Fruit fly (Drosophila melanogaster) whole organism, adult: ENCODE measurements around the gene Rrp5.
A peak's percentile ranks its signal among the peaks of the same experiment; 100 is the strongest.

Source experiments
- CG11617 ChIP-seq: fragments of 200-800 bp; sonication (Bioruptor generic); optimal IDR thresholded peaks from 2 replicates; lab custom pipeline; 2017; ENCODE audit warnings: mild to moderate bottlenecking, missing biosample characterization, missing genetic modification reagents, missing genetic modification characterization
- CG12768 ChIP-seq: fragments of 200-800 bp; sonication (Bioruptor generic); optimal IDR thresholded peaks from 2 replicates; lab custom pipeline; 2017; ENCODE audit warnings: missing biosample characterization, missing genetic modification characterization, mild to moderate bottlenecking, moderate library complexity, missing genetic modification reagents
- CG14711 ChIP-seq: fragments of 200-800 bp; sonication (Bioruptor generic); optimal IDR thresholded peaks from 2 replicates; lab custom pipeline; 2018; ENCODE audit warnings: missing biosample characterization, mild to moderate bottlenecking, missing genetic modification characterization, moderate library complexity
- CG1620 ChIP-seq: fragments of 200-800 bp; sonication (Bioruptor generic); optimal IDR thresholded peaks from 2 replicates; lab custom pipeline; 2016; ENCODE audit warnings: missing biosample characterization, missing genetic modification characterization
- CG33017 ChIP-seq: fragments of 200-800 bp; sonication (Bioruptor generic); optimal IDR thresholded peaks from 2 replicates; lab custom pipeline; 2018; ENCODE audit warnings: missing biosample characterization, mild to moderate bottlenecking, missing genetic modification characterization, moderate library complexity
- CG5204 ChIP-seq: fragments of 200-800 bp; sonication (Bioruptor generic); optimal IDR thresholded peaks from 2 replicates; lab custom pipeline; 2016; ENCODE audit warnings: missing biosample characterization, missing genetic modification characterization
- CG7045 ChIP-seq: fragments of 200-800 bp; sonication (Bioruptor generic); optimal IDR thresholded peaks from 2 replicates; lab custom pipeline; 2017; ENCODE audit warnings: missing biosample characterization, mild to moderate bottlenecking, missing genetic modification characterization
- CG7101 ChIP-seq: fragments of 200-800 bp; sonication (Bioruptor generic); optimal IDR thresholded peaks from 2 replicates; lab custom pipeline; 2018; ENCODE audit warnings: missing biosample characterization, mild to moderate bottlenecking, missing genetic modification characterization, moderate library complexity
- Clk ChIP-seq: fragments of 200-800 bp; sonication (Bioruptor generic); optimal IDR thresholded peaks from 2 replicates; lab custom pipeline; 2017; ENCODE audit warnings: missing biosample characterization, missing genetic modification characterization
- Crg-1 ChIP-seq: fragments of 200-800 bp; sonication (Bioruptor generic); optimal IDR thresholded peaks from 2 replicates; lab custom pipeline; 2016; ENCODE audit warnings: missing biosample characterization, missing genetic modification characterization
- Hr96 ChIP-seq: fragments of 200-800 bp; sonication (Bioruptor generic); optimal IDR thresholded peaks from 2 replicates; lab custom pipeline; 2016; ENCODE audit warnings: missing biosample characterization, missing genetic modification characterization
- Mnt ChIP-seq: fragments of 200-800 bp; sonication (Bioruptor generic); optimal IDR thresholded peaks from 2 replicates; lab custom pipeline; 2016; ENCODE audit warnings: missing biosample characterization, mild to moderate bottlenecking, missing genetic modification characterization
- bab1 ChIP-seq: fragments of 200-800 bp; sonication (Bioruptor generic); optimal IDR thresholded peaks from 3 replicates; lab custom pipeline; 2019; ENCODE audit warnings: missing biosample characterization, mild to moderate bottlenecking, missing genetic modification characterization, moderate library complexity
- cic ChIP-seq: fragments of 200-800 bp; sonication (Bioruptor generic); optimal IDR thresholded peaks from 2 replicates; lab custom pipeline; 2017; ENCODE audit warnings: missing biosample characterization, mild to moderate bottlenecking, missing genetic modification characterization, moderate library complexity
- cnc ChIP-seq, 2 experiments: fragments of >200 bp; optimal IDR thresholded peaks; 2 replicates each; lab custom pipeline; 2017
- kay ChIP-seq: fragments of 200-800 bp; sonication (Bioruptor generic); peaks from one replicate; lab custom pipeline; 2016; ENCODE audit warnings: missing biosample characterization, missing genetic modification characterization, borderline replicate concordance
- ovo ChIP-seq: fragments of 200-800 bp; sonication (Bioruptor generic); optimal IDR thresholded peaks from 2 replicates; lab custom pipeline; 2016; ENCODE audit warnings: missing biosample characterization, missing genetic modification characterization
- pad ChIP-seq: fragments of 200-800 bp; sonication (Bioruptor generic); optimal IDR thresholded peaks from 3 replicates; lab custom pipeline; 2017; ENCODE audit warnings: missing biosample characterization, missing genetic modification characterization, mild to moderate bottlenecking, moderate library complexity, missing genetic modification reagents
- tj ChIP-seq: fragments of 200-800 bp; sonication (Bioruptor generic); optimal IDR thresholded peaks from 3 replicates; lab custom pipeline; 2017; ENCODE audit warnings: missing biosample characterization, mild to moderate bottlenecking, missing genetic modification characterization, moderate library complexity
- toe ChIP-seq: fragments of 200-800 bp; sonication (Bioruptor generic); optimal IDR thresholded peaks from 2 replicates; lab custom pipeline; 2016; ENCODE audit warnings: missing biosample characterization, missing genetic modification characterization

Gene Rrp5

DNA sequence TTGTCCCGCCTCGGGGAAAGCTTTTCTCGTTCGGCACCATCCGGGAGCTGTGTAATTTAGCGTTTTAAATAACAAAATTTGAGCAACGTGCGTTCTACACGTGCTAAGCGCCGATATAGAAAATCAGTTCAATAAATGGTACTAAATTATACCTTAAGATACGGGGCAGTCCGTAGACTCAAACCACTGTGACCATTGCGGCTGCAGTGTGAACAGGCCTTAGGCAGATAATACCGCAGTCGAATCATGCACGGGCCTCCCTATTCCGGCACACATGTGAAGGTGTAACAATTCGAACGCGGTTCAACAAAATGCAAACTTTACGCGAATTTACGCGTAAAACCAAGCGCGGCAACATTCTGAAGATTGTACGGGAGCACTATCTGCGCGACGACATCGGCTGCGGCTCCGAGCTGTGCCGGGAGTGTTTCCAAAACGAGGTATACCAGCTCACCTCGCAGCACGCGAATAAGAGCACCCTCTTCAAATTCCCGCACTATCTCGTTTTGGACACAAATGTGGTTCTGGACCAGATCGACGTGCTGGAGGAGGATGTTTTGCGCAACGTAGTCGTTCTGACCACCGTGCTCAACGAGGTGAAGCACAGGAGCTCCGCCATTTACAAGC is at the start of gene Rrp5, which contains the start of gene Dis3:
Rrp5 (minus strand) TSS at position 135 of the 627 bp plus-strand sequence.
Dis3 (plus strand) TSS at position 252 of the 627 bp plus-strand sequence.
- TF ChIP-seq cic (GFP tag; lab: Kevin White, UChicago) (peak; percentile 30), pad (GFP tag; lab: Kevin White, UChicago) (peak; percentile 11), CG14711 (tag; lab: Kevin White, UChicago) (no peak), Mnt (GFP tag; lab: Kevin White, UChicago) (peak; percentile 99), bab1 (GFP tag; lab: Kevin White, UChicago) (peak; percentile 4), CG11617 (peak; percentile 15), toe (GFP tag; lab: Kevin White, UChicago) (no peak), ovo (GFP tag; lab: Kevin White, UChicago) (peak; percentile 16), CG1620 (GFP tag; lab: Kevin White, UChicago) (peak; percentile 20)

DNA sequence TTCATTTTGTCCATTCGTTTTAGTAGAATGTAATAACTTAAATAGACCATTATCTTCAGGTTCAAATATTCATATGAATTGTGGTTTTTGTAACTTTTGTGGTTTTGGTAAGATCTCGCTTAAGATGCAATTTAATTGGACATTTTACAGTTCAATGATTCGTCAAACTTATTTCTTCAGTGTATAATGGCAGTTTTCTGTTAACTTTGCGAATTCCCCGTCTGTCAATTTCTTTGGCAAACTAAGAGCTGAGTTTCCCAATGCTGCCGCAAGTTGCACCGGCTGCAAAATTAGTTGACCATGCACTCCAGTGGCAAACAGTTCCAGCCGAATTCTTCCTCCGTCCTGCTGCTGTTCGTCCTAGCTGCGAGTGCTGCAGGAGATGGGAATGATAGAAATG is 43.4 kb upstream of the Rrp5 start, which contains the start of gene CG33342:
CG33342 (plus strand) TSS at position 301 of the 400 bp plus-strand sequence.
- TF ChIP-seq cnc (optimal IDR thresholded peaks at IDR 0.05; lab: Kevin White, UChicago) (no peak), CG14711 (tag; lab: Kevin White, UChicago) (no peak), toe (GFP tag; lab: Kevin White, UChicago) (no peak), tj (GFP tag; lab: Kevin White, UChicago) (no peak), CG12768 (GFP tag; lab: Kevin White, UChicago) (no peak)

DNA sequence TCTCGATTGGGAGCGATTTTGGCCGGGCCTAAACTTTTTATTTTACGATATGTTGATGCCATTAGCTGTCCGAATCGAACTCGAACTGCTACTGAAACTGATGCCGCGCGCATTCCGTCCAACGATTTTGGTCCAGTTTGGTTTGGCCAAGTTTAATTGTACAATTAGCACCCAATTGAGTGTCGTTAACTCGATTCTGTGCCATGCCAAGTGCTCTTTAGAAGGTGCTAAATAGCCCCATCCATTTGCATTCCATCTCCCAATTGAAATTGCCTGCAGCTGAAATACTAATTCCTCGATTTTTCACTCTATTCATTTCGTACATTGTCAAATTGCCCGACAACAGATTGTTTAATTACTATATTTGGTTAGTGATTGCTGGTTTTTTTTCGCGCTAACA is 42.4 kb upstream of the Rrp5 start, which contains the start of gene CG17781:
CG17781 (minus strand) TSS at position 101 of the 400 bp plus-strand sequence.
- TF ChIP-seq Mnt (GFP tag; lab: Kevin White, UChicago) (no peak), Hr96 (GFP tag; lab: Kevin White, UChicago) (no peak), bab1 (GFP tag; lab: Kevin White, UChicago) (no peak), pad (GFP tag; lab: Kevin White, UChicago) (no peak), ovo (GFP tag; lab: Kevin White, UChicago) (no peak), cic (GFP tag; lab: Kevin White, UChicago) (no peak), Clk (no peak), tj (GFP tag; lab: Kevin White, UChicago) (no peak), kay (GFP tag; lab: Kevin White, UChicago) (no peak), CG1620 (GFP tag; lab: Kevin White, UChicago) (no peak)

DNA sequence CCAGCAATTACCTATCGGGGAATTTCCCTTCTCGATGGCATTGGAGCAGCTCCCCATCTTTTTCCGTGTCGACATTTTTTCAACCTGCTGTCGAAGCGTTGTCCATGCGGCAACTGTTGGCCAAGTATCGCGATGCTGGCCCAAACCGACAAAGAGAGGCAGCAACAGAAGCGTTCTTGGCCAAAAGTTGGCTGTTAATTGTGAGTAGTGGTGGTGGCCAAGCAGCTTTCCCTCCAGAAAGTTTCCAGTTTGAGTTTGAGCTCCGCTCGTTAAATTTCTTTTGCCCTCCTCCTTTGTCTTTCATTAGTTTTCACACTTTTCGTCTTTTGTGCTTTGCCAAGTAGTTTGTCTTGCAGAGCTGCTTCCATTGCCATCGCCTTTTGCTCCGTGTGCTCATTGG is 39.5 kb upstream of the Rrp5 start, which contains the start of gene CG17782:
CG17782 (minus strand) TSS at position 101 of the 400 bp plus-strand sequence.
- TF ChIP-seq Clk = no peak
- no peak for TF ChIP-seq Hr96 (GFP tag; lab: Kevin White, UChicago)
- no peak for TF ChIP-seq tj (GFP tag; lab: Kevin White, UChicago)

DNA sequence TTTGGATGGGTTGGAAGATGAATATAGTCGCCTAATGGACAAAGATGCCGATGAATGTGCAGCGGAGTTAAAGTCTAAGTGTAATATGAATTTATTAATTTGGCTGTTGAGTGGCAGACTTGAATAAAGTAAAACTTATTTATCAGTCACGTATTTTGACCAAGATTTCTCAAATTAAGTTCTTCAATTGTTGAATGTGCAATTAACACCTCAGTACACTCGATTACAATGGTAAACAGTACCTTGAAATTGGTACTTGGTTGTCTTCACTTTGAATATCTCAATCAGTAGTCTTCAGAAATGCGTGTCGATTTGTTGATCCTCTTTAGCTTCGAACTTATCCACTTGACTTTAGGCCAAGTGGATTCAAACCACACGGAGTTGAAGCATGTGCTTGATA is 36.2 kb upstream of the Rrp5 start, which contains the start of gene CG13614:
CG13614 (plus strand) TSS at position 301 of the 400 bp plus-strand sequence.
- TF ChIP-seq CG7045 (GFP tag; lab: Kevin White, UChicago) = no peak
- no peak for TF ChIP-seq ovo (GFP tag; lab: Kevin White, UChicago)
- TF ChIP-seq Clk = no peak
- TF ChIP-seq tj (GFP tag; lab: Kevin White, UChicago) = no peak
- TF ChIP-seq kay (GFP tag; lab: Kevin White, UChicago) = no peak
- no peak for TF ChIP-seq pad (GFP tag; lab: Kevin White, UChicago)
- no peak for TF ChIP-seq CG12768 (GFP tag; lab: Kevin White, UChicago)
- TF ChIP-seq cnc (optimal IDR thresholded peaks at IDR 0.05; lab: Kevin White, UChicago) = no peak
- TF ChIP-seq Mnt (GFP tag; lab: Kevin White, UChicago) = no peak
- no peak for TF ChIP-seq CG14711 (tag; lab: Kevin White, UChicago)
- TF ChIP-seq Crg-1 (GFP tag; lab: Kevin White, UChicago) = no peak
- TF ChIP-seq CG5204 = no peak
- no peak for TF ChIP-seq cic (GFP tag; lab: Kevin White, UChicago)
- TF ChIP-seq Hr96 (GFP tag; lab: Kevin White, UChicago) = no peak
- no peak for TF ChIP-seq toe (GFP tag; lab: Kevin White, UChicago)
- no peak for TF ChIP-seq CG33017 (tag; lab: Kevin White, UChicago)
- no peak for TF ChIP-seq CG1620 (GFP tag; lab: Kevin White, UChicago)
- no peak for TF ChIP-seq CG7101 (tag; lab: Kevin White, UChicago)

DNA sequence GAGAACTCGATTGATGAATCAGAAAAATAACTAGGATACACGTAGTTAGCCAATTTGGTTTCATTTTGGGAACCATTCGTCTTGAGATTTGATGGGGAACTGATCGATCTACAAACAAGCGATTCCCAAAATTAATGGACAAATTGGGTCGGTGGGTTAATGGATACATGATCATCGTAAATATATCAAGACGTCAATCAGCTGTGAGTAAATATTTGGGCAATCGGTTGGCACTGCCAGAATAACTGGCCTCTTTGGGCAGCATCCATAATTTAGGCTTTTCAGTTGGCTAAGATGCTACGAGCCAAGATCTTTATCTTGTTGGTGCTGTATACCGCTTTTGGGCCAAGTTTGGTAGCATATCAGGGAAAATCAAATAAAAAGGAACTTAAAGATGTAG is 34.9 kb upstream of the Rrp5 start, which contains the start of the genes CG42812 and CG33341:
CG42812 (minus strand) TSS at position 101 of the 400 bp plus-strand sequence.
CG33341 (plus strand) TSS at position 295 of the 400 bp plus-strand sequence.
- TF ChIP-seq CG33017 (tag; lab: Kevin White, UChicago) (no peak), CG5204 (no peak), CG12768 (GFP tag; lab: Kevin White, UChicago) (no peak), Hr96 (GFP tag; lab: Kevin White, UChicago) (no peak), toe (GFP tag; lab: Kevin White, UChicago) (no peak), cic (GFP tag; lab: Kevin White, UChicago) (no peak), tj (GFP tag; lab: Kevin White, UChicago) (no peak), Clk (no peak), Crg-1 (GFP tag; lab: Kevin White, UChicago) (no peak), ovo (GFP tag; lab: Kevin White, UChicago) (no peak), bab1 (GFP tag; lab: Kevin White, UChicago) (no peak), kay (GFP tag; lab: Kevin White, UChicago) (no peak), CG14711 (tag; lab: Kevin White, UChicago) (no peak), cnc (optimal IDR thresholded peaks at IDR 0.05; lab: Kevin White, UChicago) (no peak), CG7101 (tag; lab: Kevin White, UChicago) (no peak), CG1620 (GFP tag; lab: Kevin White, UChicago) (no peak), pad (GFP tag; lab: Kevin White, UChicago) (no peak), CG7045 (GFP tag; lab: Kevin White, UChicago) (no peak), CG11617 (no peak)
